Fruit fly (Drosophila melanogaster) whole organism, embryonic: ENCODE measurements around the gene feo.

Source experiments
- B-H1 ChIP-seq: fragments of 200-800 bp; sonication (Bioruptor generic); IDR thresholded peaks from 3 replicates; pipeline ENCODE4 v1.3.6; 2022; ENCODE audit warnings: missing biosample characterization, missing genetic modification characterization
- BEAF-32 ChIP-seq: fragments of 200-800 bp; sonication (Bioruptor generic); optimal IDR thresholded peaks from 3 replicates; lab custom pipeline; 2017; ENCODE audit warnings: missing biosample characterization, missing genetic modification characterization, mild to moderate bottlenecking, moderate library complexity, missing genetic modification reagents
- CG12391 ChIP-seq: fragments of 200-800 bp; sonication (Bioruptor generic); optimal IDR thresholded peaks from 3 replicates; lab custom pipeline; 2018; ENCODE audit warnings: missing biosample characterization, mild to moderate bottlenecking, missing genetic modification characterization, moderate library complexity
- CG15269 ChIP-seq: fragments of 200-800 bp; sonication (Bioruptor generic); optimal IDR thresholded peaks from 2 replicates; lab custom pipeline; 2018; ENCODE audit warnings: missing biosample characterization, mild to moderate bottlenecking, missing genetic modification characterization, moderate library complexity
- CG1603 ChIP-seq: fragments of 200-800 bp; sonication (Bioruptor generic); optimal IDR thresholded peaks from 2 replicates; lab custom pipeline; 2019; ENCODE audit warnings: missing biosample characterization, mild to moderate bottlenecking, missing genetic modification characterization, moderate library complexity
- CG1647 ChIP-seq: fragments of 200-800 bp; sonication (Bioruptor generic); optimal IDR thresholded peaks from 3 replicates; lab custom pipeline; 2016; ENCODE audit warnings: missing biosample characterization, missing genetic modification characterization
- CG17385 ChIP-seq: fragments of 200-800 bp; sonication (Bioruptor generic); optimal IDR thresholded peaks from 3 replicates; lab custom pipeline; 2018; ENCODE audit warnings: missing biosample characterization, mild to moderate bottlenecking, missing genetic modification characterization
- CG1792 ChIP-seq: fragments of 200-800 bp; sonication (Bioruptor generic); optimal IDR thresholded peaks from 2 replicates; lab custom pipeline; 2016; ENCODE audit warnings: missing biosample characterization, missing genetic modification characterization
- CG18262 ChIP-seq: fragments of 200-800 bp; optimal IDR thresholded peaks from 3 replicates; lab custom pipeline; 2019; ENCODE audit warnings: missing biosample characterization, mild to moderate bottlenecking, missing genetic modification characterization, moderate library complexity
- CG18599 ChIP-seq: fragments of 200-800 bp; sonication (Bioruptor generic); optimal IDR thresholded peaks from 3 replicates; lab custom pipeline; 2017; ENCODE audit warnings: missing biosample characterization, missing genetic modification characterization, mild to moderate bottlenecking, moderate library complexity, missing genetic modification reagents
- CG4730 ChIP-seq: fragments of 200-800 bp; sonication (Bioruptor generic); IDR thresholded peaks from 2 replicates; pipeline ENCODE4 v1.3.6; 2022; ENCODE audit warnings: missing biosample characterization, missing genetic modification characterization
- CG6683 ChIP-seq: fragments of 200-800 bp; sonication (Bioruptor generic); optimal IDR thresholded peaks from 2 replicates; lab custom pipeline; 2017; ENCODE audit warnings: missing biosample characterization, mild to moderate bottlenecking, missing genetic modification characterization, missing genetic modification reagents
- CG6791 ChIP-seq: fragments of 200-800 bp; sonication (Bioruptor generic); IDR thresholded peaks from 3 replicates; pipeline ENCODE4 v1.3.6; 2022; ENCODE audit warnings: missing biosample characterization, missing genetic modification characterization; ENCODE audit not compliant: partially characterized antibody
- CG8290 ChIP-seq, 3 experiments: fragments of 200-800 bp; sonication (Bioruptor generic); optimal IDR thresholded peaks; 2 replicates each; lab custom pipeline; 2016 to 2019; ENCODE audit warnings: missing biosample characterization in 3 of 3, missing genetic modification characterization in 3 of 3, mild to moderate bottlenecking in 2 of 3, moderate library complexity in 1 of 3
- CoRest ChIP-seq: fragments of 200-800 bp; sonication (Bioruptor generic); optimal IDR thresholded peaks from 3 replicates; lab custom pipeline; 2018; ENCODE audit warnings: missing biosample characterization, mild to moderate bottlenecking, missing genetic modification characterization, moderate library complexity
- Deaf1 ChIP-seq: fragments of 200-800 bp; optimal IDR thresholded peaks from 3 replicates; lab custom pipeline; 2019; ENCODE audit warnings: missing biosample characterization, mild to moderate bottlenecking, missing genetic modification characterization, moderate library complexity
- Dip2 ChIP-seq: fragments of 200-800 bp; sonication (Bioruptor generic); IDR thresholded peaks from 2 replicates; pipeline ENCODE4 v1.3.6; 2022; ENCODE audit warnings: missing biosample characterization, missing genetic modification characterization
- Dll ChIP-seq: fragments of 200-800 bp; sonication (Bioruptor generic); IDR thresholded peaks from 4 replicates; pipeline ENCODE4 v1.3.6; 2022; ENCODE audit warnings: missing biosample characterization, missing genetic modification characterization; ENCODE audit not compliant: partially characterized antibody
- E2f2 ChIP-seq: fragments of 200-800 bp; sonication (Bioruptor generic); IDR thresholded peaks from 2 replicates; pipeline ENCODE4 v1.3.6; 2022; ENCODE audit warnings: missing biosample characterization, missing genetic modification characterization
- Elba2 ChIP-seq: fragments of 200-800 bp; sonication (Bioruptor generic); optimal IDR thresholded peaks from 3 replicates; lab custom pipeline; 2016; ENCODE audit warnings: missing biosample characterization, missing genetic modification characterization
- GATAe ChIP-seq: fragments of 200-800 bp; sonication (Bioruptor generic); conservative IDR thresholded peaks from 2 replicates; pipeline ENCODE4 v1.3.6; 2022; ENCODE audit warnings: missing biosample characterization, missing genetic modification characterization
- HmgZ ChIP-seq: fragments of 200-800 bp; sonication (Bioruptor generic); optimal IDR thresholded peaks from 2 replicates; lab custom pipeline; 2018; ENCODE audit warnings: missing biosample characterization, mild to moderate bottlenecking, missing genetic modification characterization
- Hmr ChIP-seq: fragments of 200-800 bp; sonication (Bioruptor generic); optimal IDR thresholded peaks from 3 replicates; lab custom pipeline; 2017; ENCODE audit warnings: mild to moderate bottlenecking, missing biosample characterization, missing genetic modification reagents, missing genetic modification characterization
- Med ChIP-seq: fragments of 200-800 bp; sonication (Bioruptor generic); peaks from one replicate; lab custom pipeline; 2016; ENCODE audit warnings: missing biosample characterization, missing genetic modification characterization, mild to moderate bottlenecking, inconsistent platforms, moderate library complexity
- Scr ChIP-seq: fragments of 200-800 bp; sonication (Bioruptor generic); IDR thresholded peaks from 2 replicates; pipeline ENCODE4 v1.3.6; 2022; ENCODE audit warnings: missing biosample characterization, missing genetic modification characterization; ENCODE audit not compliant: partially characterized antibody
- amos ChIP-seq: fragments of 200-800 bp; sonication (Bioruptor generic); IDR thresholded peaks from 2 replicates; pipeline ENCODE4 v1.3.6; 2022; ENCODE audit warnings: missing biosample characterization, missing genetic modification characterization; ENCODE audit not compliant: partially characterized antibody
- bbx ChIP-seq: fragments of 200-800 bp; sonication (Bioruptor generic); IDR thresholded peaks from 2 replicates; pipeline ENCODE4 v1.3.6; 2022; ENCODE audit warnings: missing biosample characterization, missing genetic modification characterization; ENCODE audit not compliant: partially characterized antibody
- bsh ChIP-seq, 2 experiments: fragments of 200-800 bp; sonication (Bioruptor generic); optimal IDR thresholded peaks; 2 replicates each; lab custom pipeline; 2017 to 2018; ENCODE audit warnings: mild to moderate bottlenecking in 2 of 2, missing biosample characterization in 2 of 2, missing genetic modification characterization in 2 of 2, moderate library complexity in 1 of 2
- corto ChIP-seq: fragments of 200-800 bp; sonication (Bioruptor generic); optimal IDR thresholded peaks from 2 replicates; lab custom pipeline; 2016; ENCODE audit warnings: missing biosample characterization, mild to moderate bottlenecking, missing genetic modification characterization, moderate library complexity
- crol ChIP-seq: fragments of 200-800 bp; sonication (Bioruptor generic); IDR thresholded peaks from 2 replicates; pipeline ENCODE4 v1.3.6; 2022; ENCODE audit warnings: missing biosample characterization, missing genetic modification characterization
- cwo ChIP-seq: fragments of 200-800 bp; sonication (Bioruptor generic); optimal IDR thresholded peaks from 3 replicates; lab custom pipeline; 2017; ENCODE audit warnings: missing biosample characterization, missing genetic modification characterization, mild to moderate bottlenecking, moderate library complexity, missing genetic modification reagents
- dm ChIP-seq: fragments of 200-800 bp; sonication (Bioruptor generic); optimal IDR thresholded peaks from 3 replicates; lab custom pipeline; 2016; ENCODE audit warnings: missing biosample characterization, missing genetic modification characterization
- dysf ChIP-seq: fragments of 200-800 bp; sonication (Bioruptor generic); IDR thresholded peaks from 3 replicates; pipeline ENCODE4 v1.3.6; 2022; ENCODE audit warnings: missing biosample characterization, missing genetic modification characterization
- kay ChIP-seq: fragments of 200-800 bp; sonication (Bioruptor generic); optimal IDR thresholded peaks from 2 replicates; lab custom pipeline; 2016; ENCODE audit warnings: missing biosample characterization, missing genetic modification characterization
- lab ChIP-seq: fragments of 200-800 bp; sonication (Bioruptor generic); optimal IDR thresholded peaks from 3 replicates; lab custom pipeline; 2017; ENCODE audit warnings: missing biosample characterization, missing genetic modification characterization, mild to moderate bottlenecking, moderate library complexity, missing genetic modification reagents
- lbe ChIP-seq: fragments of 200-800 bp; sonication (Bioruptor generic); optimal IDR thresholded peaks from 2 replicates; lab custom pipeline; 2016; ENCODE audit warnings: missing biosample characterization, mild to moderate bottlenecking, missing genetic modification characterization
- mld ChIP-seq: fragments of 200-800 bp; sonication (Bioruptor generic); IDR thresholded peaks from 3 replicates; pipeline ENCODE4 v1.3.6; 2022; ENCODE audit warnings: missing biosample characterization, missing genetic modification characterization; ENCODE audit not compliant: partially characterized antibody
- pros ChIP-seq: fragments of 200-800 bp; sonication (Bioruptor generic); optimal IDR thresholded peaks from 3 replicates; lab custom pipeline; 2019; ENCODE audit warnings: missing biosample characterization, mild to moderate bottlenecking, missing genetic modification characterization, moderate library complexity
- sr ChIP-seq: fragments of 200-800 bp; sonication (Bioruptor generic); IDR thresholded peaks from 3 replicates; pipeline ENCODE4 v1.3.6; 2022; ENCODE audit warnings: missing biosample characterization, missing genetic modification characterization
- tgo ChIP-seq: fragments of 200-800 bp; sonication (Bioruptor generic); IDR thresholded peaks from 3 replicates; pipeline ENCODE4 v1.3.6; 2022; ENCODE audit warnings: missing biosample characterization, missing genetic modification characterization
- tll ChIP-seq, 2 experiments: fragments of 200-800 bp in 1 of 2; fragments of >200 bp in 1 of 2; sonication (Bioruptor generic) in 1 of 2; optimal IDR thresholded peaks; 2 replicates each; lab custom pipeline; 2017 to 2019; ENCODE audit warnings: missing biosample characterization in 2 of 2, missing genetic modification characterization in 2 of 2, mild to moderate bottlenecking in 1 of 2, moderate library complexity in 1 of 2
- unc-4 ChIP-seq: fragments of 200-800 bp; sonication (Bioruptor generic); IDR thresholded peaks from 2 replicates; pipeline ENCODE4 v1.3.6; 2022; ENCODE audit warnings: missing biosample characterization, missing genetic modification characterization; ENCODE audit not compliant: partially characterized antibody
- yki ChIP-seq: fragments of >200 bp; optimal IDR thresholded peaks from 3 replicates; lab custom pipeline; 2018
- zen ChIP-seq: fragments of 200-800 bp; sonication (Bioruptor generic); optimal IDR thresholded peaks from 3 replicates; lab custom pipeline; 2018; ENCODE audit warnings: missing biosample characterization, mild to moderate bottlenecking, missing genetic modification characterization, moderate library complexity

feo gene

dm6 chrX:10806718-10807412 lies 47.8 kb downstream of the feo start (continued):
- TF ChIP-seq Elba2: peak; percentile 71

- TF ChIP-seq E2f2 (GFP tag; lab: Robert Waterston, UW) (peak; percentile 70), zen (tag; lab: Kevin White, UChicago) (peak; percentile 35), Med (GFP tag; lab: Kevin White, UChicago) (peak; percentile 37), CG8290 (GFP tag; optimal IDR thresholded peaks at IDR 0.05; lab: Kevin White, UChicago) (no peak), CG8290 (tag; optimal IDR thresholded peaks at IDR 0.05; lab: Kevin White, UChicago) (peak in 1 of 2 experiments; percentile 6), amos (GFP tag; lab: Robert Waterston, UW) (peak; percentile 59), B-H1 (GFP tag; lab: Robert Waterston, UW) (no peak), unc-4 (GFP tag; lab: Robert Waterston, UW) (0 out of 2 replicates have a peak, but pooled peaks have one; percentile 37), yki (lab: Kevin White, UChicago) (peak; percentile 13), mld (GFP tag; lab: Robert Waterston, UW) (0 out of 3 replicates have a peak, but pooled peaks have one; percentile 23), lab (peak; percentile 32), tgo (no peak), CG15269 (tag; lab: Kevin White, UChicago) (no peak), CG6683 (GFP tag; lab: Kevin White, UChicago) (no peak), GATAe (GFP tag; lab: Robert Waterston, UW) (no peak), CG1792 (GFP tag; lab: Kevin White, UChicago) (peak; percentile 32), Dll (GFP tag; lab: Robert Waterston, UW) (peak; percentile 58; the same call in 2 of the 4 replicates), CG1603 (tag; lab: Kevin White, UChicago) (peak; percentile 6), CG17385 (GFP tag; lab: Kevin White, UChicago) (peak; percentile 36), CG4730 (no peak), CoRest (tag; lab: Kevin White, UChicago) (peak; percentile 4), CG18599 (GFP tag; lab: Kevin White, UChicago) (peak; percentile 30), crol (peak; percentile 89), Deaf1 (tag; lab: Kevin White, UChicago) (peak; percentile 29), cwo (GFP tag; lab: Kevin White, UChicago) (peak; percentile 36), HmgZ (tag; lab: Kevin White, UChicago) (peak; percentile 18), lbe (GFP tag; lab: Kevin White, UChicago) (peak; percentile 14), CG6791 (GFP tag; lab: Robert Waterston, UW) (peak; percentile 65; the same call in 1 of the 3 replicates), CG12391 (tag; lab: Kevin White, UChicago) (peak; percentile 15), dm (GFP tag; lab: Kevin White, UChicago) (peak; percentile 65), Hmr (GFP tag; lab: Kevin White, UChicago) (peak; percentile 14), Dip2 (GFP tag; lab: Robert Waterston, UW) (no peak), bbx (GFP tag; lab: Robert Waterston, UW) (peak; percentile 54), BEAF-32 (GFP tag; lab: Kevin White, UChicago) (peak; percentile 63), CG18262 (tag; lab: Kevin White, UChicago) (no peak), dysf (GFP tag; lab: Robert Waterston, UW) (no peak), CG1647 (GFP tag; lab: Kevin White, UChicago) (no peak), sr (GFP tag; lab: Robert Waterston, UW) (peak; percentile 85), Scr (GFP tag; lab: Robert Waterston, UW) (peak; percentile 63), kay (GFP tag; lab: Kevin White, UChicago) (peak; percentile 45), bsh (GFP tag; optimal IDR thresholded peaks at IDR 0.05; lab: Kevin White, UChicago) (peak in 1 of 2 experiments; percentile 82), corto (GFP tag; lab: Kevin White, UChicago) (peak; percentile 0), tll (GFP tag; optimal IDR thresholded peaks at IDR 0.05; lab: Kevin White, UChicago) (no peak), pros (GFP tag; lab: Kevin White, UChicago) (peak; percentile 25)
Observed at dm6 chrX:10805651-10806191, 48.9 kb downstream of the feo start.
